Worm (Caenorhabditis elegans) whole organism, young adult: ENCODE results near the gene mfsd-11.

ENCODE experiments used
- C17E4.6 ChIP-seq: fragments of 200-800 bp; sonication (Bioruptor generic); IDR thresholded peaks from 2 replicates; pipeline ENCODE4 v1.3.6; 2022; ENCODE audit warnings: missing genetic modification reagents, missing genetic modification characterization, missing compliant biosample characterization
- K11D2.4 ChIP-seq: fragments of 200-800 bp; sonication (Bioruptor generic); IDR thresholded peaks from 2 replicates; pipeline ENCODE4 v1.3.6; 2022; ENCODE audit warnings: missing genetic modification reagents, missing genetic modification characterization, missing compliant biosample characterization
- efl-1 ChIP-seq: fragments of 150-350 bp; optimal IDR thresholded peaks from 2 replicates; lab custom pipeline; 2014; ENCODE audit warnings: missing biosample characterization, missing genetic modification reagents, missing genetic modification characterization
- nhr-179 ChIP-seq: sonication (generic microtip); optimal IDR thresholded peaks from 2 replicates; lab custom pipeline; 2016; ENCODE audit warnings: mild to moderate bottlenecking, missing genetic modification characterization, missing compliant biosample characterization
- pha-4 ChIP-seq: fragments of 150-350 bp; sonication (generic microtip); optimal IDR thresholded peaks from 2 replicates; lab custom pipeline; 2014; ENCODE audit warnings: missing biosample characterization, missing genetic modification reagents, missing genetic modification characterization
- repo-1 ChIP-seq: sonication (generic microtip); optimal IDR thresholded peaks from 2 replicates; lab custom pipeline; 2017; ENCODE audit warnings: mild to moderate bottlenecking, missing genetic modification characterization, missing compliant biosample characterization
- sea-2 ChIP-seq: fragments of 200-800 bp; sonication (Bioruptor generic); IDR thresholded peaks from 2 replicates; pipeline ENCODE4 v1.3.6; 2022; ENCODE audit warnings: missing genetic modification characterization, missing compliant biosample characterization
- snpc-4 ChIP-seq, 5 experiments: fragments of 150-350 bp in 1 of 5; sonication (generic microtip) in 4 of 5; optimal IDR thresholded peaks; 2 replicates each; lab custom pipeline; 2014 to 2018; ENCODE audit warnings: missing genetic modification characterization in 5 of 5, missing biosample characterization in 3 of 5, antibody characterized with exemption in 2 of 5, mild to moderate bottlenecking in 2 of 5, missing compliant biosample characterization in 2 of 5, missing genotype in 2 of 5, moderate library complexity in 2 of 5, missing genetic modification reagents in 1 of 5
- somi-1 ChIP-seq: fragments of 200-800 bp; sonication (Bioruptor generic); optimal IDR thresholded peaks from 2 replicates; lab custom pipeline; 2018; ENCODE audit warnings: mild to moderate bottlenecking, missing genetic modification characterization, missing compliant biosample characterization
- unc-130 ChIP-seq: sonication (generic microtip); optimal IDR thresholded peaks from 2 replicates; lab custom pipeline; 2016; ENCODE audit warnings: missing genetic modification reagents, missing genetic modification characterization, missing compliant biosample characterization

DNA sequence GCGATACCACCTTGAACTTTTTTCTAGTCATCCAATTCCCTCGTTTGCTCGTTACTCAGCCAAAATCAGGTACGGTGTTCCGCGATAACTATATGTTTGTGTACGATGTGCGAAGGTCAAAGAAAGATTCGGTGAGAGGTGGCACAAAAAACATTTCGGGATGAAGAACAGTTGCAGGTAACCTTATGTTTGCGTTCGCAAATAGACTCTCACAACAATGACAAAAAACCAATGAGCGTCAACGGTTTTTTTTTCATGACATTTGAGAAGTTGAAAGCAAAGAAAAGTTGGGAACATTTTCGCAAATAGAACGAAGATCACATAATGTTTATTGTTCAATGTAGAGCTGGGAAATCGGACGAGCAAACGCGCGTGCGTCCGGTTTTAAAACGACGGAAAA lies 8.8 kb upstream of the mfsd-11 start:
- TF ChIP-seq somi-1 (no peak), unc-130 (no peak), nhr-179 (tag; lab: Kevin White, UChicago) (no peak), pha-4 (tag; lab: Kevin White, UChicago) (no peak), repo-1 (tag; lab: Kevin White, UChicago) (no peak), C17E4.6 (GFP tag; lab: Robert Waterston, UW) (no peak), snpc-4 (GFP tag; optimal IDR thresholded peaks at IDR 0.05; lab: Kevin White, UChicago) (no peak), snpc-4 (tag; optimal IDR thresholded peaks at IDR 0.05; lab: Kevin White, UChicago) (no peak), efl-1 (GFP tag; lab: Kevin White, UChicago) (no peak), sea-2 (GFP tag; lab: Robert Waterston, UW) (no peak), K11D2.4 (GFP tag; lab: Robert Waterston, UW) (no peak)
